Worm (Caenorhabditis elegans): ENCODE measurements around the gene M01B2.10.
"Not testable (repeated sequence)": the region's sequence is repeated elsewhere in the genome, so short reads cannot be mapped to it uniquely, and the experiment has no call there.

M01B2.10 gene

DNA sequence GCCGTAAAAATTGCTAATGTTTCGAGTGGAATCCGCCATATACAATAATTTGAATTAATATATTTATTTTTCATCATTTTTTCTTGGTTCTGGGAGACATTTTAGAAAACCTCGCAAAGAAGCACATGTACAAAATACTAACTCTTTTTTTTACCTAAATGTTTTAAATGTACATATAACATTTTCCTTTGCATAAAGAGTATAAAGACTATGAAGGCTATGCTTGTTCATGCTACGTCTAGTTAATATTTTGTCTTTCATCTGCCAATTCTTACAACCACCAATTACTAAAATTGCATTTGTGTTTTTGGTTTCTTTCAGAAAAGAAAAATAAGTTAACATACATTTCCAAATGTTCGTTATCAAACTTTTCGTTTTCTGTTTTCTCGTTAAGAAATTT is 40.9 kb downstream of the M01B2.10 start, which contains the start of gene irld-25:
TSS of gene irld-25 (plus strand) at position 301 of the 400 bp plus-strand sequence.
- TF ChIP-seq ceh-19 (GFP tag; optimal IDR thresholded peaks at IDR 0.05) (no peak), gmeb-2 (tag; optimal IDR thresholded peaks at IDR 0.05) (no peak), unc-3 (GFP tag; conservative IDR thresholded peaks at IDR 0.05) (no peak), unc-3 (tag; optimal IDR thresholded peaks at IDR 0.05) (no peak), pha-2 (tag; optimal IDR thresholded peaks at IDR 0.05) (no peak), ceh-14 (tag; optimal IDR thresholded peaks at IDR 0.05) (no peak), rnt-1 (tag; optimal IDR thresholded peaks at IDR 0.05) (no peak)

DNA sequence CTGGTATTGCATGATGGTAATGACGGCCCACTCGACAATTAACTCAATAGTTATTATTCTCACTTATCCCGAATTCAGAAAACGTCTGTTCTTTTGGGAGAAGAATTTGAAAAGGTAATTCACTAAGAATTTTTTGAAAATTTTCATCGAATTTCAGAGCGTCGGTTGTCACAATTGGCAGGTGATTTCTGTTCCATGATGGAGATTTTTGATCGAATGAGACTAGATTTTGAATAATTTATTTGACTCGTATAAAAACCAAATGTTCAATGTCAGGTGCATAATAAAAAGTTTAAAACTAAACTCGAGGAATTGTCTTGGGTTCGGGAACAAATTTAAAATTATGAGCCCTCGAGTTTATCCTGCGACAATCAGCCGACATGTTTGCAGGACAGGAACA is 45.5 kb downstream of the M01B2.10 start, which contains the start of gene sri-25:
TSS of gene sri-25 (plus strand) at position 301 of the 400 bp plus-strand sequence.
- TF ChIP-seq ceh-14 (tag; optimal IDR thresholded peaks at IDR 0.05) (no peak), hlh-13 (GFP tag; optimal IDR thresholded peaks at IDR 0.05) (no peak), Y22D7AL.16 (tag; optimal IDR thresholded peaks at IDR 0.05) (no peak), ceh-30 (tag; optimal IDR thresholded peaks at IDR 0.05) (no peak), sdc-2 (tag; optimal IDR thresholded peaks at IDR 0.05) (no peak), pqm-1 (tag; optimal IDR thresholded peaks at IDR 0.05) (no peak), ceh-22 (tag; optimal IDR thresholded peaks at IDR 0.05) (no peak)

DNA sequence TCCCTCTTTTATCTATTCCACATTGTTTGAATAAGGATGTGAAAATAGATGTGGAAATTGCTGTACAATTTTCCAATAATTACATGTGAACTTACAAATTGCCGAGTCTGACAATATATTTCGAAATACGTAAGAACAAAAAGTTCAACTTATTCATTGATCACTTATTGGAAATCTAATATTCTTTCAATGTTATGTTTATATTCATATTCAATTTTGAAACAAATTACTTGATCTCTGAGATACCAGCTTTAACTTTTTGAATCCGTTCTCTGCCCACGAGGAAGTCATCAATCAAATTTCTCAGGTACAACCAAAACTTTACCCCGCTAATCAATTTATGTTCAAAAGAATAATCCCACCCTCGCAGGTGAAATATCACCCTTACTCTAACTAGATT is 47.1 kb downstream of the M01B2.10 start, which contains the start of gene sri-26:
TSS of gene sri-26 (plus strand) at position 301 of the 400 bp plus-strand sequence.
- TF ChIP-seq unc-55 (GFP tag; optimal IDR thresholded peaks at IDR 0.05); C08G9.2 (tag; optimal IDR thresholded peaks at IDR 0.05); ceh-6 (GFP tag; optimal IDR thresholded peaks at IDR 0.05): not testable (repeated sequence)

DNA sequence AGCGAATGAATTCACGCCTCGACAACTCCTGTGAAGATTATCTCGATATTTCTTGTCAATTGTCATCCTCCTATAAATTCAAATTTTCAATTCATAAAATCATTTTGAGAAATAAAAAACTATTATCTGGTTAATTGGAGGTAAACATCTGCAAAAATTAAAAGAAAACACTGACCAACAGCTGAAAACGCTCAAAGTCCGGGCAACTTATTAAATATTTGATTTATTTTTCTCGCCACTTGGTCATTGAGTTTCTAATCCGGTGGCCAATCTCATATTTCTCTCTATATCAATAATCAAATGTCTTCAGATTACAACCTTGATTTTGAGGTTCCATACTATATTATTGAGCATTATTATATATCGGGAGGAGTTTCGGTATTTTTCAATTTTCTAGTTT is 50.4 kb downstream of the M01B2.10 start, which contains the start of gene sri-24:
TSS of gene sri-24 (plus strand) at position 301 of the 400 bp plus-strand sequence.
- not testable (repeated sequence) for TF ChIP-seq ceh-6 (GFP tag; optimal IDR thresholded peaks at IDR 0.05); fkh-10 (GFP tag; optimal IDR thresholded peaks at IDR 0.05); ceh-31 (tag; optimal IDR thresholded peaks at IDR 0.05)
